Worm (Caenorhabditis elegans) whole organism, early embryonic: ENCODE measurements around the gene F46C5.10.

Source experiments
- B0310.2 ChIP-seq: sonication (generic microtip); optimal IDR thresholded peaks from 2 replicates; lab custom pipeline; 2016; ENCODE audit warnings: mild to moderate bottlenecking, missing genetic modification characterization, missing compliant biosample characterization
- F13C5.2 ChIP-seq: sonication (generic microtip); optimal IDR thresholded peaks from 2 replicates; lab custom pipeline; 2017; ENCODE audit warnings: mild to moderate bottlenecking, missing genetic modification characterization, inconsistent platforms, missing compliant biosample characterization
- aly-1 ChIP-seq: sonication (generic microtip); optimal IDR thresholded peaks from 2 replicates; lab custom pipeline; 2016; ENCODE audit warnings: missing genetic modification characterization, missing compliant biosample characterization
- ama-1 ChIP-seq: fragments of 150-350 bp; optimal IDR thresholded peaks from 2 replicates; lab custom pipeline; 2014
- ets-7 ChIP-seq: sonication (generic microtip); optimal IDR thresholded peaks from 2 replicates; lab custom pipeline; 2016; ENCODE audit warnings: missing genotype, missing genetic modification characterization, missing compliant biosample characterization
- flt-1 ChIP-seq: fragments of 200-800 bp; sonication (Bioruptor generic); IDR thresholded peaks from 2 replicates; pipeline ENCODE4 v1.3.6; 2022; ENCODE audit warnings: missing genetic modification characterization, missing compliant biosample characterization
- hmg-4 ChIP-seq: fragments of 200-800 bp; sonication (Bioruptor generic); optimal IDR thresholded peaks from 2 replicates; lab custom pipeline; 2018; ENCODE audit warnings: mild to moderate bottlenecking, missing genetic modification characterization, missing compliant biosample characterization
- hnd-1 ChIP-seq: sonication (generic microtip); optimal IDR thresholded peaks from 2 replicates; lab custom pipeline; 2016; ENCODE audit warnings: missing genetic modification characterization, missing compliant biosample characterization
- pes-1 ChIP-seq: fragments of 200-800 bp; sonication (Bioruptor generic); IDR thresholded peaks from 2 replicates; pipeline ENCODE4 v1.3.6; 2022; ENCODE audit warnings: missing genetic modification reagents, missing genetic modification characterization, missing compliant biosample characterization
- sea-1 ChIP-seq: fragments of 200-800 bp; sonication (Bioruptor generic); conservative IDR thresholded peaks from 2 replicates; pipeline ENCODE4 v1.3.6; 2022; ENCODE audit warnings: missing genetic modification characterization, missing compliant biosample characterization
- tbx-37 ChIP-seq: fragments of 200-800 bp; sonication (Bioruptor generic); conservative IDR thresholded peaks from 2 replicates; pipeline ENCODE4 v1.3.6; 2022; ENCODE audit warnings: missing genetic modification reagents, missing genetic modification characterization, missing compliant biosample characterization
- tra-4 ChIP-seq: sonication (generic microtip); optimal IDR thresholded peaks from 2 replicates; lab custom pipeline; 2017; ENCODE audit warnings: missing genetic modification characterization, missing compliant biosample characterization

ce11 chrII:8813659-8814058 lies 5.2 kb downstream of the F46C5.10 start:
- TF ChIP-seq flt-1 (GFP tag; lab: Robert Waterston, UW) (no peak), hnd-1 (no peak), ets-7 (tag; lab: Kevin White, UChicago) (no peak), B0310.2 (tag; lab: Kevin White, UChicago) (no peak), tbx-37 (GFP tag; lab: Robert Waterston, UW) (no peak), hmg-4 (no peak), ama-1 (lab: Kevin White, UChicago) (no peak), aly-1 (tag; lab: Kevin White, UChicago) (no peak), pes-1 (GFP tag; lab: Robert Waterston, UW) (no peak), F13C5.2 (tag; lab: Kevin White, UChicago) (no peak), tra-4 (no peak), sea-1 (no peak)
